Worm (Caenorhabditis elegans) whole organism, late embryonic: ENCODE data around the gene Y57E12AL.1.

Source experiments
- hlh-8 ChIP-seq: sonication (generic microtip); optimal IDR thresholded peaks from 2 replicates; lab custom pipeline; 2016; ENCODE audit warnings: missing genotype, missing genetic modification characterization, missing compliant biosample characterization
- nhr-11 ChIP-seq: fragments of 150-350 bp; optimal IDR thresholded peaks from 2 replicates; lab custom pipeline; 2014; ENCODE audit warnings: missing biosample characterization, missing genetic modification characterization
- sox-4 ChIP-seq: sonication (generic microtip); optimal IDR thresholded peaks from 2 replicates; lab custom pipeline; 2017; ENCODE audit warnings: mild to moderate bottlenecking, missing genetic modification characterization, inconsistent platforms, missing compliant biosample characterization
- tbx-2 ChIP-seq: sonication (generic microtip); optimal IDR thresholded peaks from 2 replicates; lab custom pipeline; 2016; ENCODE audit warnings: missing genetic modification characterization, missing compliant biosample characterization

ce11 chrV:7059350-7059749 is 980 bp upstream of the Y57E12AL.1 start, which contains the start of gene mdt-6:
- TF ChIP-seq hlh-8 (tag; lab: Kevin White, UChicago) (no peak), sox-4 (no peak), tbx-2 (tag; lab: Kevin White, UChicago) (no peak), nhr-11 (tag; lab: Kevin White, UChicago) (no peak)
